Worm (Caenorhabditis elegans): ENCODE measurements around the gene srw-40.

srw-40 gene

ce11 chrII:4299227-4299703, 16.6 kb downstream of the srw-40 start, which contains the start of gene sco-1 (continued):
- TF ChIP-seq unc-62 (GFP tag; optimal IDR thresholded peaks at IDR 0.05): peak; percentile 52

- TF ChIP-seq snpc-4 (tag; optimal IDR thresholded peaks at IDR 0.05) (no peak), lin-32 (GFP tag; optimal IDR thresholded peaks at IDR 0.05) (no peak), mep-1 (tag; optimal IDR thresholded peaks at IDR 0.05) (no peak), nhr-237 (tag; optimal IDR thresholded peaks at IDR 0.05) (no peak), mls-2 (tag; optimal IDR thresholded peaks at IDR 0.05) (no peak), drap-1 (GFP tag; optimal IDR thresholded peaks at IDR 0.05) (no peak), elt-1 (tag; optimal IDR thresholded peaks at IDR 0.05; ENCODE audit: borderline replicate concordance, insufficient read depth) (no peak), nhr-28 (tag; optimal IDR thresholded peaks at IDR 0.05) (no peak), ceh-83 (GFP tag; optimal IDR thresholded peaks at IDR 0.05) (no peak), unc-39 (tag; optimal IDR thresholded peaks at IDR 0.05) (no peak), nhr-12 (tag; optimal IDR thresholded peaks at IDR 0.05) (no peak)
These were observed 18.7 kb downstream of the srw-40 start for ce11 chrII:4297259-4297658.

ce11 chrII:4294801-4295200, 21.1 kb downstream of the srw-40 start, which contains the start of gene rml-4:
Gene rml-4, plus strand, starts transcription at chrII:4295101.
- TF ChIP-seq pha-4 (tag; optimal IDR thresholded peaks at IDR 0.05) (no peak), mep-1 (tag; optimal IDR thresholded peaks at IDR 0.05) (no peak), ceh-39 (tag; optimal IDR thresholded peaks at IDR 0.05) (no peak), bed-3 (GFP tag; optimal IDR thresholded peaks at IDR 0.05) (no peak), zip-8 (tag; optimal IDR thresholded peaks at IDR 0.05) (no peak), unc-62 (GFP tag; optimal IDR thresholded peaks at IDR 0.05) (no peak)

- no peak for TF ChIP-seq mab-5 (tag; optimal IDR thresholded peaks at IDR 0.05)
- no peak for TF ChIP-seq ces-1 (GFP tag; optimal IDR thresholded peaks at IDR 0.05)
- peak; percentile 90 for TF ChIP-seq elt-1 (tag; optimal IDR thresholded peaks at IDR 0.05; ENCODE audit: borderline replicate concordance, insufficient read depth)
These were observed 21.7 kb downstream of the srw-40 start for ce11 chrII:4294189-4294588.

- TF ChIP-seq hlh-1 (tag; optimal IDR thresholded peaks at IDR 0.05) (peak; percentile 98), flh-1 (GFP tag; optimal IDR thresholded peaks at IDR 0.05) (no peak), unc-62 (GFP tag; optimal IDR thresholded peaks at IDR 0.05) (peak; percentile 43)
These were observed 22.8 kb downstream of the srw-40 start for ce11 chrII:4293027-4293522.

- TF ChIP-seq ces-1 (GFP tag; optimal IDR thresholded peaks at IDR 0.05) (peak; percentile 19), cnd-1 (tag; optimal IDR thresholded peaks at IDR 0.05) (no peak)
These were observed 24.1 kb downstream of the srw-40 start for ce11 chrII:4291799-4292198.

- TF ChIP-seq elt-1 (tag; optimal IDR thresholded peaks at IDR 0.05; ENCODE audit: borderline replicate concordance, insufficient read depth): peak; percentile 27
- TF ChIP-seq ces-1 (GFP tag; optimal IDR thresholded peaks at IDR 0.05): peak; percentile 18
- no peak for TF ChIP-seq hlh-1 (tag; optimal IDR thresholded peaks at IDR 0.05)
- TF ChIP-seq flh-1 (GFP tag; optimal IDR thresholded peaks at IDR 0.05): no peak
These were observed 27.3 kb downstream of the srw-40 start for ce11 chrII:4288572-4288971.

- no peak for TF ChIP-seq ham-2 (GFP tag; optimal IDR thresholded peaks at IDR 0.05)
- no peak for TF ChIP-seq sem-2 (GFP tag; optimal IDR thresholded peaks at IDR 0.05)
- TF ChIP-seq nhr-2 (tag; optimal IDR thresholded peaks at IDR 0.05): no peak
- no peak for TF ChIP-seq M03D4.4 (tag; optimal IDR thresholded peaks at IDR 0.05)
- TF ChIP-seq tbx-8 (GFP tag; optimal IDR thresholded peaks at IDR 0.05): no peak
- no peak for TF ChIP-seq ces-1 (GFP tag; optimal IDR thresholded peaks at IDR 0.05)
- no peak for TF ChIP-seq ztf-11 (tag; optimal IDR thresholded peaks at IDR 0.05)
- TF ChIP-seq mep-1 (tag; optimal IDR thresholded peaks at IDR 0.05): no peak
- TF ChIP-seq bed-3 (GFP tag; optimal IDR thresholded peaks at IDR 0.05): no peak
- TF ChIP-seq drap-1 (GFP tag; optimal IDR thresholded peaks at IDR 0.05): no peak
- TF ChIP-seq snpc-4 (tag; optimal IDR thresholded peaks at IDR 0.05): no peak
These were observed 27.8 kb downstream of the srw-40 start, which contains the start of gene C01F1.6 for ce11 chrII:4288111-4288510. Gene C01F1.6, minus strand, starts transcription at chrII:4288211.
